Fruit fly (Drosophila melanogaster): ENCODE data around the gene PpD3.

PpD3 gene

dm6 chr3R:9710886-9711285, 36.8 kb upstream of the PpD3 start, which contains the start of the genes trbd and dmt (continued):
- peak; percentile 82 for TF ChIP-seq BEAF-32 (GFP tag; optimal IDR thresholded peaks at IDR 0.05)
- TF ChIP-seq Dek (tag; optimal IDR thresholded peaks at IDR 0.05) = no peak
- TF ChIP-seq CG1832 (GFP tag; optimal IDR thresholded peaks at IDR 0.05) = no peak
- TF ChIP-seq schlank (tag; optimal IDR thresholded peaks at IDR 0.05) = peak; percentile 2
- no peak for TF ChIP-seq Fer3 (tag; optimal IDR thresholded peaks at IDR 0.05)
- TF ChIP-seq CG7786 (GFP tag; optimal IDR thresholded peaks at IDR 0.05) = peak; percentile 62
- no peak for TF ChIP-seq lmd (GFP tag; IDR thresholded peaks at IDR 0.05)
- no peak for TF ChIP-seq CG10431 (GFP tag; optimal IDR thresholded peaks at IDR 0.05)
- no peak for TF ChIP-seq ash1 (GFP tag; optimal IDR thresholded peaks at IDR 0.05)
- no peak for TF ChIP-seq CG11723 (GFP tag; optimal IDR thresholded peaks at IDR 0.05)
- no peak for TF ChIP-seq en (GFP tag; optimal IDR thresholded peaks at IDR 0.05)
- no peak for TF ChIP-seq sr (GFP tag; IDR thresholded peaks at IDR 0.05)
- TF ChIP-seq CG31388 (GFP tag; optimal IDR thresholded peaks at IDR 0.05) = no peak
- TF ChIP-seq slou (GFP tag; optimal IDR thresholded peaks at IDR 0.05) = no peak
- no peak for TF ChIP-seq NC2α (GFP tag; optimal IDR thresholded peaks at IDR 0.05)
- no peak for TF ChIP-seq dan (GFP tag; IDR thresholded peaks at IDR 0.05)
- TF ChIP-seq CG13894 (tag; optimal IDR thresholded peaks at IDR 0.05) = no peak
- TF ChIP-seq Myb (GFP tag; optimal IDR thresholded peaks at IDR 0.05) = peak; percentile 78
- no peak for TF ChIP-seq lilli (GFP tag; optimal IDR thresholded peaks at IDR 0.05)
- no peak for TF ChIP-seq chinmo (GFP tag; IDR thresholded peaks at IDR 0.05; ENCODE audit: partially characterized antibody)
- no peak for TF ChIP-seq amos (GFP tag; IDR thresholded peaks at IDR 0.05; ENCODE audit: partially characterized antibody)
- no peak for TF ChIP-seq nau (GFP tag; optimal IDR thresholded peaks at IDR 0.05)
- no peak for TF ChIP-seq lbe (GFP tag; optimal IDR thresholded peaks at IDR 0.05)
- TF ChIP-seq fd102C (GFP tag; optimal IDR thresholded peaks at IDR 0.05) = peak; percentile 55
- peak; percentile 77 for TF ChIP-seq Xbp1 (GFP tag; optimal IDR thresholded peaks at IDR 0.05)
- TF ChIP-seq Sox102F (GFP tag; optimal IDR thresholded peaks at IDR 0.05) = no peak
- peak; percentile 42 for TF ChIP-seq Bteb2 (GFP tag; optimal IDR thresholded peaks at IDR 0.05)
- TF ChIP-seq Ravus (GFP tag; IDR thresholded peaks at IDR 0.05) = no peak
- no peak for TF ChIP-seq ci (GFP tag; IDR thresholded peaks at IDR 0.05)
- no peak for TF ChIP-seq rib (GFP tag; IDR thresholded peaks at IDR 0.05)
- TF ChIP-seq CG31365 (tag; optimal IDR thresholded peaks at IDR 0.05) = no peak
- no peak for TF ChIP-seq CG10321 (GFP tag; IDR thresholded peaks at IDR 0.05)
- peak; percentile 33 for TF ChIP-seq CG13775 (GFP tag; optimal IDR thresholded peaks at IDR 0.05)
- no peak for TF ChIP-seq CG16813 (GFP tag; IDR thresholded peaks at IDR 0.05; ENCODE audit: partially characterized antibody)
- TF ChIP-seq trem (tag; optimal IDR thresholded peaks at IDR 0.05) = peak; percentile 78
- TF ChIP-seq sob (GFP tag; IDR thresholded peaks at IDR 0.05) = no peak
- TF ChIP-seq CG13123 (GFP tag; optimal IDR thresholded peaks at IDR 0.05) = peak; percentile 40
- peak; percentile 66 for TF ChIP-seq Dad (GFP tag; optimal IDR thresholded peaks at IDR 0.05)
- no peak for TF ChIP-seq lov (optimal IDR thresholded peaks at IDR 0.05)
- TF ChIP-seq lov (GFP tag; IDR thresholded peaks at IDR 0.05) = no peak
- TF ChIP-seq CG10274 (GFP tag; optimal IDR thresholded peaks at IDR 0.05) = no peak
- no peak for TF ChIP-seq CG18599 (GFP tag; optimal IDR thresholded peaks at IDR 0.05)
- TF ChIP-seq toy (GFP tag; IDR thresholded peaks at IDR 0.05) = no peak
- TF ChIP-seq so (GFP tag; IDR thresholded peaks at IDR 0.05) = no peak
- no peak for TF ChIP-seq CG17829 (tag; optimal IDR thresholded peaks at IDR 0.05)
- TF ChIP-seq exex (tag; optimal IDR thresholded peaks at IDR 0.05) = no peak
- peak; percentile 89 for TF ChIP-seq gro (GFP tag; optimal IDR thresholded peaks at IDR 0.05)
- peak; percentile 55 for TF ChIP-seq ERR (GFP tag; optimal IDR thresholded peaks at IDR 0.05)
- no peak for TF ChIP-seq row (GFP tag; IDR thresholded peaks at IDR 0.05)
- TF ChIP-seq knrl (GFP tag; IDR thresholded peaks at IDR 0.05; ENCODE audit: partially characterized antibody) = no peak
- peak; percentile 23 for TF ChIP-seq CG12942 (GFP tag; optimal IDR thresholded peaks at IDR 0.05)
- peak; percentile 68 for TF ChIP-seq fu2 (GFP tag; optimal IDR thresholded peaks at IDR 0.05)

Measured in whole organism, embryonic.